Worm (Caenorhabditis elegans) whole organism, early embryonic: ENCODE data around the gene F53B7.4.

Experiments
- B0310.2 ChIP-seq: sonication (generic microtip); optimal IDR thresholded peaks from 2 replicates; lab custom pipeline; 2016; ENCODE audit warnings: mild to moderate bottlenecking, missing genetic modification characterization, missing compliant biosample characterization
- F13C5.2 ChIP-seq: sonication (generic microtip); optimal IDR thresholded peaks from 2 replicates; lab custom pipeline; 2017; ENCODE audit warnings: mild to moderate bottlenecking, missing genetic modification characterization, inconsistent platforms, missing compliant biosample characterization
- aly-1 ChIP-seq: sonication (generic microtip); optimal IDR thresholded peaks from 2 replicates; lab custom pipeline; 2016; ENCODE audit warnings: missing genetic modification characterization, missing compliant biosample characterization
- ama-1 ChIP-seq: fragments of 150-350 bp; optimal IDR thresholded peaks from 2 replicates; lab custom pipeline; 2014
- ceh-13 ChIP-seq: fragments of 200-800 bp; sonication (Bioruptor generic); optimal IDR thresholded peaks from 2 replicates; lab custom pipeline; 2018; ENCODE audit warnings: mild to moderate bottlenecking, missing genetic modification characterization, missing compliant biosample characterization
- ceh-36 ChIP-seq: sonication (generic microtip); optimal IDR thresholded peaks from 2 replicates; lab custom pipeline; 2016; ENCODE audit warnings: missing genetic modification characterization, inconsistent platforms, missing compliant biosample characterization
- ets-7 ChIP-seq: sonication (generic microtip); optimal IDR thresholded peaks from 2 replicates; lab custom pipeline; 2016; ENCODE audit warnings: missing genotype, missing genetic modification characterization, missing compliant biosample characterization
- flt-1 ChIP-seq: fragments of 200-800 bp; sonication (Bioruptor generic); IDR thresholded peaks from 2 replicates; pipeline ENCODE4 v1.3.6; 2022; ENCODE audit warnings: missing genetic modification characterization, missing compliant biosample characterization
- hmbx-1 ChIP-seq: sonication (generic microtip); optimal IDR thresholded peaks from 2 replicates; lab custom pipeline; 2016; ENCODE audit warnings: mild to moderate bottlenecking, missing genetic modification characterization, missing compliant biosample characterization
- hmg-4 ChIP-seq: fragments of 200-800 bp; sonication (Bioruptor generic); optimal IDR thresholded peaks from 2 replicates; lab custom pipeline; 2018; ENCODE audit warnings: mild to moderate bottlenecking, missing genetic modification characterization, missing compliant biosample characterization
- hnd-1 ChIP-seq: sonication (generic microtip); optimal IDR thresholded peaks from 2 replicates; lab custom pipeline; 2016; ENCODE audit warnings: missing genetic modification characterization, missing compliant biosample characterization
- pes-1 ChIP-seq: fragments of 200-800 bp; sonication (Bioruptor generic); IDR thresholded peaks from 2 replicates; pipeline ENCODE4 v1.3.6; 2022; ENCODE audit warnings: missing genetic modification reagents, missing genetic modification characterization, missing compliant biosample characterization
- scrt-1 ChIP-seq: fragments of 200-800 bp; sonication (Bioruptor generic); IDR thresholded peaks from 2 replicates; pipeline ENCODE4 v1.3.6; 2022; ENCODE audit warnings: missing genetic modification characterization, missing compliant biosample characterization
- sea-1 ChIP-seq: fragments of 200-800 bp; sonication (Bioruptor generic); conservative IDR thresholded peaks from 2 replicates; pipeline ENCODE4 v1.3.6; 2022; ENCODE audit warnings: missing genetic modification characterization, missing compliant biosample characterization
- tbx-11 ChIP-seq: fragments of 200-800 bp; sonication (Bioruptor generic); IDR thresholded peaks from 2 replicates; pipeline ENCODE4 v1.3.6; 2022; ENCODE audit warnings: missing genetic modification characterization, missing compliant biosample characterization
- tbx-37 ChIP-seq: fragments of 200-800 bp; sonication (Bioruptor generic); conservative IDR thresholded peaks from 2 replicates; pipeline ENCODE4 v1.3.6; 2022; ENCODE audit warnings: missing genetic modification reagents, missing genetic modification characterization, missing compliant biosample characterization
- tra-4 ChIP-seq: sonication (generic microtip); optimal IDR thresholded peaks from 2 replicates; lab custom pipeline; 2017; ENCODE audit warnings: missing genetic modification characterization, missing compliant biosample characterization

Gene F53B7.4

ce11 chrV:11027740-11028139 is 25.4 kb upstream of the F53B7.4 start:
- TF ChIP-seq flt-1 (no peak), ceh-36 (tag; lab: Kevin White, UChicago) (no peak), tbx-11 (GFP tag; lab: Robert Waterston, UW) (no peak), aly-1 (no peak), tbx-37 (GFP tag; lab: Robert Waterston, UW) (no peak), ama-1 (lab: Kevin White, UChicago) (no peak), sea-1 (GFP tag; lab: Robert Waterston, UW) (no peak), hmg-4 (GFP tag; lab: Kevin White, UChicago) (no peak), F13C5.2 (no peak), scrt-1 (GFP tag; lab: Robert Waterston, UW) (no peak), pes-1 (GFP tag; lab: Robert Waterston, UW) (no peak)

- TF ChIP-seq tbx-37 (GFP tag; lab: Robert Waterston, UW) (no peak), sea-1 (GFP tag; lab: Robert Waterston, UW) (no peak), hnd-1 (no peak), F13C5.2 (no peak), ceh-36 (tag; lab: Kevin White, UChicago) (no peak), ama-1 (lab: Kevin White, UChicago) (no peak), tra-4 (tag; lab: Kevin White, UChicago) (no peak), flt-1 (no peak), pes-1 (GFP tag; lab: Robert Waterston, UW) (no peak), aly-1 (no peak), ceh-13 (GFP tag; lab: Kevin White, UChicago) (no peak), hmbx-1 (tag; lab: Kevin White, UChicago) (no peak), ets-7 (tag; lab: Kevin White, UChicago) (no peak), hmg-4 (GFP tag; lab: Kevin White, UChicago) (no peak), scrt-1 (GFP tag; lab: Robert Waterston, UW) (no peak), B0310.2 (tag; lab: Kevin White, UChicago) (no peak), tbx-11 (GFP tag; lab: Robert Waterston, UW) (no peak)
These were observed 20.5 kb upstream of the F53B7.4 start, which contains the start of the genes C13G3.12 and hot-6 for ce11 chrV:11022817-11023216. TSS of gene C13G3.12 (minus strand) at chrV:11022917. TSS of gene hot-6 (minus strand) at chrV:11022937.

- TF ChIP-seq hmbx-1 (tag; lab: Kevin White, UChicago) (no peak), scrt-1 (GFP tag; lab: Robert Waterston, UW) (no peak), pes-1 (GFP tag; lab: Robert Waterston, UW) (no peak), tbx-37 (GFP tag; lab: Robert Waterston, UW) (no peak), hnd-1 (no peak), sea-1 (GFP tag; lab: Robert Waterston, UW) (no peak), flt-1 (no peak)
These were observed 14.7 kb upstream of the F53B7.4 start for ce11 chrV:11016846-11017553.

ce11 chrV:11014758-11015157 is 12.4 kb upstream of the F53B7.4 start:
- TF ChIP-seq tbx-11 (GFP tag; lab: Robert Waterston, UW) (no peak), tbx-37 (GFP tag; lab: Robert Waterston, UW) (no peak), hmbx-1 (tag; lab: Kevin White, UChicago) (no peak)

ce11 chrV:11013179-11013578 is 10.8 kb upstream of the F53B7.4 start:
- TF ChIP-seq pes-1 (GFP tag; lab: Robert Waterston, UW): no peak
- TF ChIP-seq ama-1 (lab: Kevin White, UChicago): no peak
- TF ChIP-seq sea-1 (GFP tag; lab: Robert Waterston, UW): no peak
- TF ChIP-seq scrt-1 (GFP tag; lab: Robert Waterston, UW): no peak
- no peak for TF ChIP-seq tbx-37 (GFP tag; lab: Robert Waterston, UW)
- TF ChIP-seq aly-1: no peak
- TF ChIP-seq F13C5.2: no peak
- no peak for TF ChIP-seq ceh-36 (tag; lab: Kevin White, UChicago)
- no peak for TF ChIP-seq flt-1

ce11 chrV:11012419-11012818 is 10.1 kb upstream of the F53B7.4 start, which contains the start of gene C13G3.1:
TSS of gene C13G3.1 (minus strand) at chrV:11012465.
- TF ChIP-seq aly-1: no peak
- no peak for TF ChIP-seq hmg-4 (GFP tag; lab: Kevin White, UChicago)
- no peak for TF ChIP-seq sea-1 (GFP tag; lab: Robert Waterston, UW)
- TF ChIP-seq tbx-11 (GFP tag; lab: Robert Waterston, UW): no peak
- TF ChIP-seq ets-7 (tag; lab: Kevin White, UChicago): no peak
- no peak for TF ChIP-seq ceh-36 (tag; lab: Kevin White, UChicago)
- no peak for TF ChIP-seq pes-1 (GFP tag; lab: Robert Waterston, UW)

ce11 chrV:11011807-11012206 is 9.5 kb upstream of the F53B7.4 start:
- TF ChIP-seq aly-1 (no peak), flt-1 (no peak), ceh-13 (GFP tag; lab: Kevin White, UChicago) (no peak)

- TF ChIP-seq B0310.2 (tag; lab: Kevin White, UChicago) (no peak), ets-7 (tag; lab: Kevin White, UChicago) (no peak), hmbx-1 (tag; lab: Kevin White, UChicago) (no peak), flt-1 (no peak), hmg-4 (GFP tag; lab: Kevin White, UChicago) (no peak)
These were observed 8.4 kb upstream of the F53B7.4 start for ce11 chrV:11010768-11011167.
